Worm (Caenorhabditis elegans) whole organism, young adult: ENCODE results near the gene srx-114.

Experiments
- B0035.1 ChIP-seq: sonication (generic microtip); optimal IDR thresholded peaks from 2 replicates; lab custom pipeline; 2016; ENCODE audit warnings: missing genetic modification characterization, mild to moderate bottlenecking, missing compliant biosample characterization, missing genotype, missing genetic modification reagents
- B0261.1 ChIP-seq: sonication (generic microtip); optimal IDR thresholded peaks from 2 replicates; lab custom pipeline; 2016; ENCODE audit warnings: mild to moderate bottlenecking, missing genetic modification characterization, moderate library complexity, missing compliant biosample characterization
- C17E4.6 ChIP-seq: fragments of 200-800 bp; sonication (Bioruptor generic); IDR thresholded peaks from 2 replicates; pipeline ENCODE4 v1.3.6; 2022; ENCODE audit warnings: missing genetic modification reagents, missing genetic modification characterization, missing compliant biosample characterization
- F10E7.11 ChIP-seq: sonication (generic microtip); optimal IDR thresholded peaks from 2 replicates; lab custom pipeline; 2017; ENCODE audit warnings: mild to moderate bottlenecking, missing genetic modification characterization, moderate library complexity, missing compliant biosample characterization
- F22D6.2 ChIP-seq: sonication (generic microtip); optimal IDR thresholded peaks from 2 replicates; lab custom pipeline; 2016; ENCODE audit warnings: mild to moderate bottlenecking, missing genetic modification characterization, missing compliant biosample characterization
- F23B12.7 ChIP-seq: sonication (generic microtip); optimal IDR thresholded peaks from 2 replicates; lab custom pipeline; 2017; ENCODE audit warnings: missing genetic modification characterization, mild to moderate bottlenecking, missing compliant biosample characterization, antibody characterized with exemption, moderate library complexity; ENCODE audit not compliant: insufficient read depth
- F33H1.4 ChIP-seq: fragments of 200-800 bp; sonication (Bioruptor generic); IDR thresholded peaks from 2 replicates; pipeline ENCODE4 v1.3.6; 2022; ENCODE audit warnings: missing genetic modification reagents, missing genetic modification characterization, missing compliant biosample characterization
- F37B4.10 ChIP-seq: fragments of 200-800 bp; sonication (Bioruptor generic); IDR thresholded peaks from 2 replicates; pipeline ENCODE4 v1.3.6; 2022; ENCODE audit warnings: missing genetic modification characterization, missing compliant biosample characterization
- F39B2.1 ChIP-seq: fragments of 200-800 bp; sonication (Bioruptor generic); IDR thresholded peaks from 2 replicates; pipeline ENCODE4 v1.3.6; 2022; ENCODE audit warnings: missing genetic modification reagents, missing genetic modification characterization, missing compliant biosample characterization
- F49E8.2 ChIP-seq: sonication (generic microtip); optimal IDR thresholded peaks from 3 replicates; lab custom pipeline; 2017; ENCODE audit warnings: missing genetic modification characterization, mild to moderate bottlenecking, missing compliant biosample characterization, antibody characterized with exemption, moderate library complexity; ENCODE audit not compliant: insufficient read depth
- F52B5.7 ChIP-seq: sonication (generic microtip); optimal IDR thresholded peaks from 2 replicates; lab custom pipeline; 2016; ENCODE audit warnings: mild to moderate bottlenecking, missing genetic modification characterization, missing compliant biosample characterization
- F57A8.1 ChIP-seq: fragments of 200-800 bp; sonication (Bioruptor generic); optimal IDR thresholded peaks from 2 replicates; lab custom pipeline; 2018; ENCODE audit warnings: mild to moderate bottlenecking, missing genetic modification characterization, moderate library complexity, missing compliant biosample characterization
- F57C9.4 ChIP-seq: sonication (generic microtip); optimal IDR thresholded peaks from 2 replicates; lab custom pipeline; 2017; ENCODE audit warnings: mild to moderate bottlenecking, missing genetic modification characterization, missing compliant biosample characterization
- K11D2.4 ChIP-seq: fragments of 200-800 bp; sonication (Bioruptor generic); IDR thresholded peaks from 2 replicates; pipeline ENCODE4 v1.3.6; 2022; ENCODE audit warnings: missing genetic modification reagents, missing genetic modification characterization, missing compliant biosample characterization
- K12H6.12 ChIP-seq: fragments of 200-800 bp; sonication (Bioruptor generic); optimal IDR thresholded peaks from 2 replicates; lab custom pipeline; 2018; ENCODE audit warnings: mild to moderate bottlenecking, missing genetic modification characterization, missing compliant biosample characterization
- T26A5.8 ChIP-seq: sonication (generic microtip); optimal IDR thresholded peaks from 2 replicates; lab custom pipeline; 2016; ENCODE audit warnings: missing genetic modification characterization, missing compliant biosample characterization
- Y53F4B.3 ChIP-seq: fragments of 200-800 bp; sonication (Bioruptor generic); IDR thresholded peaks from 2 replicates; pipeline ENCODE4 v1.3.6; 2022; ENCODE audit warnings: missing genetic modification reagents, missing genetic modification characterization, missing compliant biosample characterization
- Y53G8AR.9 ChIP-seq: fragments of 200-800 bp; sonication (Bioruptor generic); conservative IDR thresholded peaks from 2 replicates; pipeline ENCODE4 v1.3.6; 2022; ENCODE audit warnings: missing genetic modification reagents, missing genetic modification characterization, missing compliant biosample characterization
- Y95B8A.8 ChIP-seq: fragments of 200-800 bp; sonication (Bioruptor generic); IDR thresholded peaks from 2 replicates; pipeline ENCODE4 v1.3.6; 2022; ENCODE audit warnings: missing genetic modification reagents, missing genetic modification characterization, missing compliant biosample characterization
- akir-1 ChIP-seq: fragments of 200-800 bp; sonication (Bioruptor generic); optimal IDR thresholded peaks from 2 replicates; lab custom pipeline; 2018; ENCODE audit warnings: mild to moderate bottlenecking, missing genetic modification characterization, moderate library complexity, missing compliant biosample characterization
- aptf-3 ChIP-seq: fragments of 200-800 bp; sonication (Bioruptor generic); IDR thresholded peaks from 2 replicates; pipeline ENCODE4 v1.3.6; 2022; ENCODE audit warnings: missing genetic modification characterization, missing compliant biosample characterization
- attf-5 ChIP-seq: fragments of 200-800 bp; sonication (Bioruptor generic); optimal IDR thresholded peaks from 2 replicates; lab custom pipeline; 2018; ENCODE audit warnings: mild to moderate bottlenecking, missing genetic modification characterization, missing compliant biosample characterization
- bed-2 ChIP-seq: fragments of 200-800 bp; sonication (Bioruptor generic); IDR thresholded peaks from 2 replicates; pipeline ENCODE4 v1.3.6; 2022; ENCODE audit warnings: missing genetic modification reagents, missing genetic modification characterization, missing compliant biosample characterization
- dpff-1 ChIP-seq: sonication (generic microtip); optimal IDR thresholded peaks from 2 replicates; lab custom pipeline; 2017; ENCODE audit warnings: mild to moderate bottlenecking, missing genetic modification characterization, missing compliant biosample characterization
- dpl-1 ChIP-seq: fragments of 150-350 bp; optimal IDR thresholded peaks from 2 replicates; lab custom pipeline; 2014; ENCODE audit warnings: missing biosample characterization, missing genetic modification reagents, missing genetic modification characterization
- gei-17 ChIP-seq: fragments of 200-800 bp; sonication (Bioruptor generic); optimal IDR thresholded peaks from 2 replicates; lab custom pipeline; 2018; ENCODE audit warnings: mild to moderate bottlenecking, missing genetic modification characterization, missing compliant biosample characterization
- him-1 ChIP-seq: sonication (generic microtip); optimal IDR thresholded peaks from 2 replicates; lab custom pipeline; 2016; ENCODE audit warnings: missing genotype, missing genetic modification reagents, missing genetic modification characterization, missing compliant biosample characterization
- hlh-12 ChIP-seq: sonication (generic microtip); optimal IDR thresholded peaks from 2 replicates; lab custom pipeline; 2016; ENCODE audit warnings: missing genetic modification characterization, missing compliant biosample characterization
- lin-26 ChIP-seq: fragments of 200-800 bp; sonication (Bioruptor generic); IDR thresholded peaks from 2 replicates; pipeline ENCODE4 v1.3.6; 2022; ENCODE audit warnings: missing genetic modification reagents, missing genetic modification characterization, missing compliant biosample characterization
- lin-35 ChIP-seq, 3 experiments: fragments of 150-350 bp in 2 of 3; sonication (generic microtip) in 1 of 3; optimal IDR thresholded peaks; 2 replicates each; lab custom pipeline; 2014 to 2018; ENCODE audit warnings: missing biosample characterization in 3 of 3, missing genetic modification characterization in 3 of 3, missing genetic modification reagents in 3 of 3
- lin-54 ChIP-seq: fragments of 200-800 bp; sonication (Bioruptor generic); optimal IDR thresholded peaks from 2 replicates; lab custom pipeline; 2018; ENCODE audit warnings: mild to moderate bottlenecking, missing genetic modification characterization, missing compliant biosample characterization
- lsl-1 ChIP-seq: fragments of 200-800 bp; sonication (Bioruptor generic); optimal IDR thresholded peaks from 2 replicates; lab custom pipeline; 2018; ENCODE audit warnings: mild to moderate bottlenecking, missing genetic modification characterization, moderate library complexity, missing compliant biosample characterization
- madf-8 ChIP-seq: fragments of 200-800 bp; sonication (Bioruptor generic); conservative IDR thresholded peaks from 2 replicates; pipeline ENCODE4 v1.3.6; 2022; ENCODE audit warnings: missing genetic modification reagents, missing genetic modification characterization, missing compliant biosample characterization
- mel-28 ChIP-seq: sonication (generic microtip); optimal IDR thresholded peaks from 2 replicates; lab custom pipeline; 2016; ENCODE audit warnings: borderline replicate concordance, mild to moderate bottlenecking, missing genetic modification characterization, missing compliant biosample characterization
- mxl-1 ChIP-seq: sonication (generic microtip); optimal IDR thresholded peaks from 2 replicates; lab custom pipeline; 2016; ENCODE audit warnings: missing genetic modification characterization, missing compliant biosample characterization
- nfya-2 ChIP-seq: fragments of 200-800 bp; sonication (Bioruptor generic); IDR thresholded peaks from 2 replicates; pipeline ENCODE4 v1.3.6; 2022; ENCODE audit warnings: missing genetic modification reagents, missing genetic modification characterization, missing compliant biosample characterization
- nfyb-1 ChIP-seq: fragments of 200-800 bp; sonication (Bioruptor generic); IDR thresholded peaks from 2 replicates; pipeline ENCODE4 v1.3.6; 2022; ENCODE audit warnings: missing genetic modification reagents, missing genetic modification characterization, missing compliant biosample characterization
- nhr-27 ChIP-seq: fragments of 200-800 bp; sonication (Bioruptor generic); optimal IDR thresholded peaks from 2 replicates; lab custom pipeline; 2018; ENCODE audit warnings: mild to moderate bottlenecking, missing genetic modification characterization, moderate library complexity, missing compliant biosample characterization
- nhr-80 ChIP-seq: sonication (generic microtip); optimal IDR thresholded peaks from 2 replicates; lab custom pipeline; 2016; ENCODE audit warnings: missing genetic modification characterization, missing compliant biosample characterization
- pha-4 ChIP-seq: fragments of 150-350 bp; sonication (generic microtip); optimal IDR thresholded peaks from 2 replicates; lab custom pipeline; 2014; ENCODE audit warnings: missing biosample characterization, missing genetic modification reagents, missing genetic modification characterization
- sdz-38 ChIP-seq: sonication (generic microtip); optimal IDR thresholded peaks from 2 replicates; lab custom pipeline; 2016; ENCODE audit warnings: missing genotype, missing genetic modification characterization, missing compliant biosample characterization
- tbp1 ChIP-seq: fragments of 200-800 bp; sonication (Bioruptor generic); optimal IDR thresholded peaks from 2 replicates; lab custom pipeline; 2018; ENCODE audit warnings: mild to moderate bottlenecking, missing genetic modification characterization, missing compliant biosample characterization
- tlf-1 ChIP-seq: fragments of 200-800 bp; sonication (Bioruptor generic); optimal IDR thresholded peaks from 2 replicates; lab custom pipeline; 2018; ENCODE audit warnings: mild to moderate bottlenecking, missing genetic modification characterization, missing compliant biosample characterization
- unc-130 ChIP-seq: sonication (generic microtip); optimal IDR thresholded peaks from 2 replicates; lab custom pipeline; 2016; ENCODE audit warnings: missing genetic modification reagents, missing genetic modification characterization, missing compliant biosample characterization
- xnd-1 ChIP-seq: sonication (generic microtip); optimal IDR thresholded peaks from 2 replicates; lab custom pipeline; 2016; ENCODE audit warnings: missing genotype, missing genetic modification reagents, missing genetic modification characterization, missing compliant biosample characterization
- ztf-25 ChIP-seq: fragments of 200-800 bp; sonication (Bioruptor generic); IDR thresholded peaks from 2 replicates; pipeline ENCODE4 v1.3.6; 2022; ENCODE audit warnings: missing genetic modification reagents, missing genetic modification characterization, missing compliant biosample characterization
- ztf-26 ChIP-seq: sonication (generic microtip); optimal IDR thresholded peaks from 2 replicates; lab custom pipeline; 2017; ENCODE audit warnings: missing genetic modification characterization, missing compliant biosample characterization
- ztf-28 ChIP-seq: fragments of 200-800 bp; sonication (Bioruptor generic); IDR thresholded peaks from 2 replicates; pipeline ENCODE4 v1.3.6; 2022; ENCODE audit warnings: missing genetic modification reagents, missing genetic modification characterization, missing compliant biosample characterization
- ztf-6 ChIP-seq: fragments of 200-800 bp; sonication (Bioruptor generic); IDR thresholded peaks from 2 replicates; pipeline ENCODE4 v1.3.6; 2022; ENCODE audit warnings: missing genetic modification reagents, missing genetic modification characterization, missing compliant biosample characterization

The srx-114 gene

ce11 chrII:5420947-5421614, 11.9 kb downstream of the srx-114 start, which contains the start of gene tofu-6 (continued):
- TF ChIP-seq F22D6.2 (tag; lab: Kevin White, UChicago) (no peak), ztf-28 (no peak), bed-2 (GFP tag; lab: Robert Waterston, UW) (no peak), lin-26 (GFP tag; lab: Robert Waterston, UW) (no peak), B0261.1 (tag; lab: Kevin White, UChicago) (no peak), ztf-6 (GFP tag; lab: Robert Waterston, UW) (no peak), dpff-1 (tag; lab: Kevin White, UChicago) (no peak), pha-4 (tag; lab: Kevin White, UChicago) (no peak), mxl-1 (tag; lab: Kevin White, UChicago) (no peak), lin-35 (GFP tag; optimal IDR thresholded peaks at IDR 0.05; lab: Kevin White, UChicago) (peak in 1 of 3 experiments; percentile 73), him-1 (tag; lab: Kevin White, UChicago) (peak; percentile 69), F37B4.10 (GFP tag; lab: Robert Waterston, UW) (no peak), F57A8.1 (no peak), Y53F4B.3 (no peak), sdz-38 (tag; lab: Kevin White, UChicago) (no peak), Y53G8AR.9 (GFP tag; lab: Robert Waterston, UW) (no peak), nhr-27 (tag; lab: Kevin White, UChicago) (no peak), F49E8.2 (tag; lab: Kevin White, UChicago) (peak; percentile 43), madf-8 (peak; percentile 99), nfya-2 (GFP tag; lab: Robert Waterston, UW) (no peak), F23B12.7 (tag; lab: Kevin White, UChicago) (peak; percentile 61), lin-54 (GFP tag; lab: Kevin White, UChicago) (peak; percentile 55), F33H1.4 (peak; percentile 78), F52B5.7 (tag; lab: Kevin White, UChicago) (no peak), B0035.1 (tag; lab: Kevin White, UChicago) (no peak), aptf-3 (no peak), hlh-12 (tag; lab: Kevin White, UChicago) (no peak), tlf-1 (GFP tag; lab: Kevin White, UChicago) (peak; percentile 39), akir-1 (GFP tag; lab: Kevin White, UChicago) (no peak), mel-28 (tag; lab: Kevin White, UChicago) (no peak), gei-17 (GFP tag; lab: Kevin White, UChicago) (no peak), unc-130 (no peak), ztf-26 (tag; lab: Kevin White, UChicago) (no peak), ztf-25 (GFP tag; lab: Robert Waterston, UW) (no peak), nhr-80 (no peak), lsl-1 (GFP tag; lab: Kevin White, UChicago) (peak; percentile 96), F57C9.4 (tag; lab: Kevin White, UChicago) (no peak), Y95B8A.8 (GFP tag; lab: Robert Waterston, UW) (peak; percentile 50; the same call in 1 of the 2 replicates), K11D2.4 (GFP tag; lab: Robert Waterston, UW) (no peak), T26A5.8 (tag; lab: Kevin White, UChicago) (no peak), attf-5 (no peak), F39B2.1 (no peak), C17E4.6 (GFP tag; lab: Robert Waterston, UW) (no peak), F10E7.11 (no peak), K12H6.12 (tag; lab: Kevin White, UChicago) (no peak), xnd-1 (tag; lab: Kevin White, UChicago) (peak; percentile 94), nfyb-1 (GFP tag; lab: Robert Waterston, UW) (no peak), tbp1 (GFP tag; lab: Kevin White, UChicago) (no peak), dpl-1 (GFP tag; lab: Kevin White, UChicago) (peak; percentile 83)
